Fruit fly (Drosophila melanogaster) whole organism, embryonic: ENCODE measurements around the gene Arc42.

Experiments
- BEAF-32 ChIP-seq: fragments of 200-800 bp; sonication (Bioruptor generic); optimal IDR thresholded peaks from 3 replicates; lab custom pipeline; 2017; ENCODE audit warnings: missing biosample characterization, missing genetic modification characterization, mild to moderate bottlenecking, moderate library complexity, missing genetic modification reagents
- Bdp1 ChIP-seq: fragments of 200-800 bp; sonication (Bioruptor generic); optimal IDR thresholded peaks from 3 replicates; lab custom pipeline; 2016; ENCODE audit warnings: missing biosample characterization, missing genetic modification characterization
- BtbVII ChIP-seq: fragments of 200-800 bp; sonication (Bioruptor generic); optimal IDR thresholded peaks from 3 replicates; lab custom pipeline; 2017; ENCODE audit warnings: missing biosample characterization, mild to moderate bottlenecking, missing genetic modification characterization
- CG11504 ChIP-seq: fragments of 200-800 bp; sonication (Bioruptor generic); optimal IDR thresholded peaks from 3 replicates; lab custom pipeline; 2019; ENCODE audit warnings: missing biosample characterization, mild to moderate bottlenecking, missing genetic modification characterization, moderate library complexity
- CG12659 ChIP-seq: fragments of 200-800 bp; sonication (Bioruptor generic); optimal IDR thresholded peaks from 3 replicates; lab custom pipeline; 2017; ENCODE audit warnings: mild to moderate bottlenecking, missing biosample characterization, missing genetic modification reagents, missing genetic modification characterization
- CG12769 ChIP-seq: fragments of 200-800 bp; sonication (Bioruptor generic); optimal IDR thresholded peaks from 2 replicates; lab custom pipeline; 2019; ENCODE audit warnings: missing biosample characterization, mild to moderate bottlenecking, missing genetic modification characterization, moderate library complexity
- CG13894 ChIP-seq: fragments of 200-800 bp; sonication (Bioruptor generic); optimal IDR thresholded peaks from 3 replicates; lab custom pipeline; 2018; ENCODE audit warnings: missing biosample characterization, mild to moderate bottlenecking, missing genetic modification characterization, moderate library complexity
- CG14860 ChIP-seq: fragments of 200-800 bp; sonication (Bioruptor generic); IDR thresholded peaks from 3 replicates; pipeline ENCODE4 v1.3.6; 2022; ENCODE audit warnings: missing biosample characterization, missing genetic modification characterization; ENCODE audit not compliant: partially characterized antibody
- CG1792 ChIP-seq: fragments of 200-800 bp; sonication (Bioruptor generic); optimal IDR thresholded peaks from 2 replicates; lab custom pipeline; 2016; ENCODE audit warnings: missing biosample characterization, missing genetic modification characterization
- CG18599 ChIP-seq: fragments of 200-800 bp; sonication (Bioruptor generic); optimal IDR thresholded peaks from 3 replicates; lab custom pipeline; 2017; ENCODE audit warnings: missing biosample characterization, missing genetic modification characterization, mild to moderate bottlenecking, moderate library complexity, missing genetic modification reagents
- CG3163 ChIP-seq: fragments of 200-800 bp; sonication (Bioruptor generic); optimal IDR thresholded peaks from 3 replicates; lab custom pipeline; 2016; ENCODE audit warnings: missing biosample characterization, missing genetic modification characterization
- CG33557 ChIP-seq: fragments of 200-800 bp; sonication (Bioruptor generic); optimal IDR thresholded peaks from 2 replicates; lab custom pipeline; 2019; ENCODE audit warnings: missing biosample characterization, mild to moderate bottlenecking, missing genetic modification characterization, moderate library complexity
- CG4707 ChIP-seq: fragments of 200-800 bp; sonication (Bioruptor generic); optimal IDR thresholded peaks from 2 replicates; lab custom pipeline; 2018; ENCODE audit warnings: missing biosample characterization, mild to moderate bottlenecking, missing genetic modification characterization, moderate library complexity
- CG4730 ChIP-seq: fragments of 200-800 bp; sonication (Bioruptor generic); IDR thresholded peaks from 2 replicates; pipeline ENCODE4 v1.3.6; 2022; ENCODE audit warnings: missing biosample characterization, missing genetic modification characterization
- CG7556 ChIP-seq: fragments of 200-800 bp; sonication (Bioruptor generic); optimal IDR thresholded peaks from 2 replicates; lab custom pipeline; 2017; ENCODE audit warnings: missing biosample characterization, mild to moderate bottlenecking, missing genetic modification characterization
- CG9609 ChIP-seq: fragments of 200-800 bp; sonication (Bioruptor generic); optimal IDR thresholded peaks from 3 replicates; lab custom pipeline; 2016; ENCODE audit warnings: missing biosample characterization, missing genetic modification characterization
- CG9932 ChIP-seq: fragments of 200-800 bp; sonication (Bioruptor generic); IDR thresholded peaks from 2 replicates; pipeline ENCODE4 v1.3.6; 2022; ENCODE audit warnings: missing biosample characterization, missing genetic modification characterization
- Dbx ChIP-seq: fragments of 200-800 bp; sonication (Bioruptor generic); IDR thresholded peaks from 3 replicates; pipeline ENCODE4 v1.3.6; 2022; ENCODE audit warnings: missing biosample characterization, missing genetic modification characterization
- Dip2 ChIP-seq: fragments of 200-800 bp; sonication (Bioruptor generic); IDR thresholded peaks from 2 replicates; pipeline ENCODE4 v1.3.6; 2022; ENCODE audit warnings: missing biosample characterization, missing genetic modification characterization
- Dip3 ChIP-seq: fragments of 200-800 bp; sonication (Bioruptor generic); optimal IDR thresholded peaks from 3 replicates; lab custom pipeline; 2016; ENCODE audit warnings: missing biosample characterization, missing genetic modification characterization
- Dll ChIP-seq: fragments of 200-800 bp; sonication (Bioruptor generic); IDR thresholded peaks from 4 replicates; pipeline ENCODE4 v1.3.6; 2022; ENCODE audit warnings: missing biosample characterization, missing genetic modification characterization; ENCODE audit not compliant: partially characterized antibody
- Doc3 ChIP-seq: fragments of 200-800 bp; sonication (Bioruptor generic); IDR thresholded peaks from 3 replicates; pipeline ENCODE4 v1.3.6; 2022; ENCODE audit warnings: missing biosample characterization, missing genetic modification characterization; ENCODE audit not compliant: partially characterized antibody
- Dref ChIP-seq: fragments of 200-800 bp; sonication (Bioruptor generic); IDR thresholded peaks from 2 replicates; pipeline ENCODE4 v1.3.6; 2022; ENCODE audit warnings: missing biosample characterization, missing genetic modification characterization
- E2f2 ChIP-seq: fragments of 200-800 bp; sonication (Bioruptor generic); IDR thresholded peaks from 2 replicates; pipeline ENCODE4 v1.3.6; 2022; ENCODE audit warnings: missing biosample characterization, missing genetic modification characterization
- Ets97D ChIP-seq: fragments of 200-800 bp; sonication (Bioruptor generic); optimal IDR thresholded peaks from 3 replicates; lab custom pipeline; 2016; ENCODE audit warnings: missing biosample characterization, missing genetic modification characterization
- Fer1 ChIP-seq: fragments of 200-800 bp; sonication (Bioruptor generic); optimal IDR thresholded peaks from 2 replicates; lab custom pipeline; 2017; ENCODE audit warnings: missing biosample characterization, mild to moderate bottlenecking, missing genetic modification characterization
- HLH4C ChIP-seq: fragments of 200-800 bp; sonication (Bioruptor generic); IDR thresholded peaks from 3 replicates; pipeline ENCODE4 v1.3.6; 2022; ENCODE audit warnings: missing biosample characterization, missing genetic modification characterization; ENCODE audit not compliant: partially characterized antibody
- HmgZ ChIP-seq: fragments of 200-800 bp; sonication (Bioruptor generic); optimal IDR thresholded peaks from 2 replicates; lab custom pipeline; 2018; ENCODE audit warnings: missing biosample characterization, mild to moderate bottlenecking, missing genetic modification characterization
- Lim3 ChIP-seq: fragments of 200-800 bp; sonication (Bioruptor generic); IDR thresholded peaks from 2 replicates; pipeline ENCODE4 v1.3.6; 2022; ENCODE audit warnings: missing biosample characterization, missing genetic modification characterization
- Poxn ChIP-seq: fragments of 200-800 bp; sonication (Bioruptor generic); IDR thresholded peaks from 2 replicates; pipeline ENCODE4 v1.3.6; 2022; ENCODE audit warnings: missing biosample characterization, missing genetic modification characterization
- Side ChIP-seq: fragments of 200-800 bp; sonication (Bioruptor generic); optimal IDR thresholded peaks from 2 replicates; lab custom pipeline; 2016; ENCODE audit warnings: missing biosample characterization, missing genetic modification characterization
- Taf1 ChIP-seq: fragments of 200-800 bp; sonication (Bioruptor generic); IDR thresholded peaks from 2 replicates; pipeline ENCODE4 v1.3.6; 2022; ENCODE audit warnings: missing biosample characterization, missing genetic modification characterization
- Xbp1 ChIP-seq: fragments of 200-800 bp; sonication (Bioruptor generic); optimal IDR thresholded peaks from 3 replicates; lab custom pipeline; 2016; ENCODE audit warnings: missing biosample characterization, mild to moderate bottlenecking, missing genetic modification characterization
- dysf ChIP-seq: fragments of 200-800 bp; sonication (Bioruptor generic); IDR thresholded peaks from 3 replicates; pipeline ENCODE4 v1.3.6; 2022; ENCODE audit warnings: missing biosample characterization, missing genetic modification characterization
- fd102C ChIP-seq: fragments of 200-800 bp; sonication (Bioruptor generic); optimal IDR thresholded peaks from 2 replicates; lab custom pipeline; 2018; ENCODE audit warnings: missing biosample characterization, mild to moderate bottlenecking, missing genetic modification characterization, moderate library complexity
- gro ChIP-seq: fragments of 200-800 bp; sonication (Bioruptor generic); optimal IDR thresholded peaks from 2 replicates; lab custom pipeline; 2016; ENCODE audit warnings: missing biosample characterization, missing genetic modification characterization
- hb ChIP-seq: fragments of 200-800 bp; sonication (Bioruptor generic); IDR thresholded peaks from 3 replicates; pipeline ENCODE4 v1.3.6; 2022; ENCODE audit warnings: missing biosample characterization, missing genetic modification characterization; ENCODE audit not compliant: partially characterized antibody
- inv ChIP-seq: fragments of 200-800 bp; sonication (Bioruptor generic); IDR thresholded peaks from 2 replicates; pipeline ENCODE4 v1.3.6; 2022; ENCODE audit warnings: missing biosample characterization, missing genetic modification characterization; ENCODE audit not compliant: partially characterized antibody
- kah ChIP-seq: fragments of 200-800 bp; sonication (Bioruptor generic); optimal IDR thresholded peaks from 2 replicates; lab custom pipeline; 2018; ENCODE audit warnings: missing biosample characterization, mild to moderate bottlenecking, missing genetic modification characterization
- nau ChIP-seq: fragments of 200-800 bp; sonication (Bioruptor generic); optimal IDR thresholded peaks from 3 replicates; lab custom pipeline; 2017; ENCODE audit warnings: missing biosample characterization, mild to moderate bottlenecking, missing genetic modification characterization, missing genetic modification reagents
- nom ChIP-seq: fragments of 200-800 bp; sonication (Bioruptor generic); optimal IDR thresholded peaks from 2 replicates; lab custom pipeline; 2017; ENCODE audit warnings: missing biosample characterization, missing genetic modification characterization, mild to moderate bottlenecking, moderate library complexity, missing genetic modification reagents
- prd ChIP-seq, 3 experiments: fragments of >200 bp in 2 of 3; fragments of 200-800 bp in 1 of 3; sonication (Bioruptor generic) in 1 of 3; optimal IDR thresholded peaks in 2 of 3; IDR thresholded peaks in 1 of 3; 2 replicates in 2 of 3; 3 replicates in 1 of 3; pipeline versions ENCODE4 v1.3.6 to Lab custom; 2017 to 2022; ENCODE audit warnings: missing biosample characterization in 1 of 3, missing genetic modification characterization in 1 of 3
- psq ChIP-seq: fragments of 200-800 bp; sonication (Bioruptor generic); optimal IDR thresholded peaks from 2 replicates; lab custom pipeline; 2017; ENCODE audit warnings: missing biosample characterization, missing genetic modification characterization
- salm ChIP-seq: fragments of 200-800 bp; sonication (Bioruptor generic); optimal IDR thresholded peaks from 2 replicates; lab custom pipeline; 2018; ENCODE audit warnings: missing biosample characterization, mild to moderate bottlenecking, missing genetic modification characterization
- schlank ChIP-seq: fragments of 200-800 bp; sonication (Bioruptor generic); optimal IDR thresholded peaks from 2 replicates; lab custom pipeline; 2018; ENCODE audit warnings: missing biosample characterization, mild to moderate bottlenecking, missing genetic modification characterization
- sug ChIP-seq: fragments of 200-800 bp; optimal IDR thresholded peaks from 2 replicates; lab custom pipeline; 2019; ENCODE audit warnings: missing biosample characterization, mild to moderate bottlenecking, missing genetic modification characterization, moderate library complexity
- tll ChIP-seq, 2 experiments: fragments of 200-800 bp in 1 of 2; fragments of >200 bp in 1 of 2; sonication (Bioruptor generic) in 1 of 2; optimal IDR thresholded peaks; 2 replicates each; lab custom pipeline; 2017 to 2019; ENCODE audit warnings: missing biosample characterization in 2 of 2, missing genetic modification characterization in 2 of 2, mild to moderate bottlenecking in 1 of 2, moderate library complexity in 1 of 2
- toy ChIP-seq: fragments of 200-800 bp; sonication (Bioruptor generic); IDR thresholded peaks from 2 replicates; pipeline ENCODE4 v1.3.6; 2022; ENCODE audit warnings: missing biosample characterization, missing genetic modification characterization
- usp ChIP-seq: fragments of >200 bp; optimal IDR thresholded peaks from 2 replicates; lab custom pipeline; 2017; ENCODE audit warnings: missing biosample characterization, missing genetic modification characterization

The Arc42 gene

dm6 chr3R:19847591-19848256 is 29.8 kb upstream of the Arc42 start (continued):
- TF ChIP-seq BtbVII: peak; percentile 46
- TF ChIP-seq kah (GFP tag; lab: Kevin White, UChicago): no peak
- TF ChIP-seq usp (GFP tag; lab: Kevin White, UChicago): no peak
- peak; percentile 19 for TF ChIP-seq CG3163
- no peak for TF ChIP-seq toy (GFP tag; lab: Robert Waterston, UW)
- TF ChIP-seq CG11504 (tag; lab: Kevin White, UChicago): no peak
- TF ChIP-seq Doc3 (GFP tag; lab: Robert Waterston, UW): no peak
- TF ChIP-seq HmgZ (tag; lab: Kevin White, UChicago): peak; percentile 68
- no peak for TF ChIP-seq nau (GFP tag; lab: Kevin White, UChicago)
- no peak for TF ChIP-seq CG4730 (GFP tag; lab: Robert Waterston, UW)
- TF ChIP-seq fd102C (GFP tag; lab: Kevin White, UChicago): no peak
- TF ChIP-seq schlank (tag; lab: Kevin White, UChicago): peak; percentile 33
- TF ChIP-seq hb (GFP tag; lab: Robert Waterston, UW): no peak
- TF ChIP-seq nom (GFP tag; lab: Kevin White, UChicago): no peak
- TF ChIP-seq Dip2 (GFP tag; lab: Robert Waterston, UW): no peak
- no peak for TF ChIP-seq prd (optimal IDR thresholded peaks at IDR 0.05; lab: Kevin White, UChicago)
- TF ChIP-seq prd (GFP tag; IDR thresholded peaks at IDR 0.05; lab: Robert Waterston, UW): no peak
- TF ChIP-seq CG14860 (GFP tag; lab: Robert Waterston, UW): no peak
- no peak for TF ChIP-seq BEAF-32
- TF ChIP-seq CG1792: no peak
- TF ChIP-seq Dref: no peak
- no peak for TF ChIP-seq gro (GFP tag; lab: Kevin White, UChicago)
- no peak for TF ChIP-seq Side (GFP tag; lab: Kevin White, UChicago)
- no peak for TF ChIP-seq Lim3 (GFP tag; lab: Robert Waterston, UW)
- no peak for TF ChIP-seq Ets97D (GFP tag; lab: Kevin White, UChicago)
- TF ChIP-seq Taf1 (GFP tag; lab: Robert Waterston, UW): no peak
- TF ChIP-seq Dbx (GFP tag; lab: Robert Waterston, UW): no peak
- peak; percentile 75 for TF ChIP-seq psq (GFP tag; lab: Kevin White, UChicago)
- no peak for TF ChIP-seq tll (GFP tag; optimal IDR thresholded peaks at IDR 0.05; lab: Kevin White, UChicago)
- no peak for TF ChIP-seq CG9932 (GFP tag; lab: Robert Waterston, UW)
- no peak for TF ChIP-seq Xbp1
- no peak for TF ChIP-seq CG9609 (GFP tag; lab: Kevin White, UChicago)
- TF ChIP-seq CG13894 (tag; lab: Kevin White, UChicago): no peak
- no peak for TF ChIP-seq inv (GFP tag; lab: Robert Waterston, UW)
- no peak for TF ChIP-seq Bdp1 (GFP tag; lab: Kevin White, UChicago)
- TF ChIP-seq CG12769 (tag; lab: Kevin White, UChicago): no peak
- TF ChIP-seq CG7556 (GFP tag; lab: Kevin White, UChicago): no peak
- TF ChIP-seq Dip3: no peak
- no peak for TF ChIP-seq Dll (GFP tag; lab: Robert Waterston, UW)
- TF ChIP-seq CG33557 (GFP tag; lab: Kevin White, UChicago): peak; percentile 67
- TF ChIP-seq dysf (GFP tag; lab: Robert Waterston, UW): no peak
- no peak for TF ChIP-seq Poxn (GFP tag; lab: Robert Waterston, UW)
- peak; percentile 87 for TF ChIP-seq sug (tag; lab: Kevin White, UChicago)
- no peak for TF ChIP-seq CG12659
- TF ChIP-seq Fer1 (GFP tag; lab: Kevin White, UChicago): peak; percentile 43
- no peak for TF ChIP-seq E2f2 (GFP tag; lab: Robert Waterston, UW)
- no peak for TF ChIP-seq HLH4C (GFP tag; lab: Robert Waterston, UW)
- TF ChIP-seq CG18599 (GFP tag; lab: Kevin White, UChicago): no peak
- peak; percentile 62 for TF ChIP-seq CG4707 (GFP tag; lab: Kevin White, UChicago)
- peak; percentile 67 for TF ChIP-seq salm (tag; lab: Kevin White, UChicago)
